Worm (Caenorhabditis elegans): ENCODE measurements around the gene otpl-8.

otpl-8 gene

DNA sequence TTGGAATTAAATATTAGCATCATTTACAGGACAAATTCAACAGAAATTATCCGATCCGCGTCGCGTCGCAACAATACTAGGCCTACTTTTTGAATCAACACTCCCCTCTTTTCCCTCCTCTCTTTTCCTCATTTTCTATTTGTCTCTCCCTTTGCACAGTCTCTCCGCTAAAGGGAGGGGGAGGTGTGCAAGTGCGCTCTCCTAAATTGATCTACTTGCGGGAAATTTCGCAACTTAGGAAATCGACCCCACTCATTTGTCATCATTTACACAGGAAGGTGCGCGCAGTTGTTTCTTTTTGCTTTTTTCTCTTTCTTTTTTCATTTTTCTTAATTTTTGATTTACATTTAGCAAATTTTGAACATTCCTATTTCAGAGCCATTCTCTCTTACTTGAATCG is 12.2 kb upstream of the otpl-8 start, which contains the start of gene C04B4.2:
Gene C04B4.2, plus strand, starts transcription at position 371 of the 400 bp plus-strand sequence.
- TF ChIP-seq nhr-237 (tag; optimal IDR thresholded peaks at IDR 0.05) (no peak), egl-27 (tag; optimal IDR thresholded peaks at IDR 0.05) (no peak), tbx-2 (tag; optimal IDR thresholded peaks at IDR 0.05) (no peak), nhr-12 (tag; optimal IDR thresholded peaks at IDR 0.05) (no peak), nhr-67 (tag; optimal IDR thresholded peaks at IDR 0.05) (no peak), ztf-11 (tag; optimal IDR thresholded peaks at IDR 0.05) (no peak), eor-1 (tag; optimal IDR thresholded peaks at IDR 0.05) (no peak), elt-2 (tag; optimal IDR thresholded peaks at IDR 0.05) (no peak), R02D3.7 (tag; optimal IDR thresholded peaks at IDR 0.05) (no peak), ceh-28 (tag; optimal IDR thresholded peaks at IDR 0.05) (no peak), ama-1 (optimal IDR thresholded peaks at IDR 0.05) (no peak), mml-1 (tag; optimal IDR thresholded peaks at IDR 0.05) (no peak), egl-5 (tag; optimal IDR thresholded peaks at IDR 0.05) (no peak), mdl-1 (tag; optimal IDR thresholded peaks at IDR 0.05) (no peak), elt-3 (tag; optimal IDR thresholded peaks at IDR 0.05) (no peak), hmg-11 (tag; optimal IDR thresholded peaks at IDR 0.05) (no peak)

DNA sequence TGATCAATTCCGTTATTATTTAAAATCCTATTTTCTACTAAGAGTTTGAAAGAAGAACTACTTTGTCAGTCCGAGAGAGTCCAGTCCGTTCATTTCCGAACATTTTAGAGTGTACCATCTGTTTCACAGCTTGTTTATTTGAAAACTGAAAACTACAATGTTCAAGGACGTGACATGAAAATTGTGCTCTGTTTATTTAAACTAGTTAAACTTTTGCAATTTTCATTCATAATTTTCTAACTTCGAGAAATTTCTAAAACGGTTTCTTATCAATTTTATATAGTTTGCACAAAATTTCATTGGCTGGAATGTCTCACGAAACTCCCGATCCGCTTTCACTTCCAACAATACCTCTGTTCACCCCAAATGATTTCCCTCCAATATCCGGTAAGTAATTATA is 9.7 kb upstream of the otpl-8 start, which contains the start of gene C04B4.1:
Gene C04B4.1, plus strand, starts transcription at position 301 of the 400 bp plus-strand sequence.
- TF ChIP-seq jun-1 (tag; optimal IDR thresholded peaks at IDR 0.05) (no peak), pqm-1 (tag; optimal IDR thresholded peaks at IDR 0.05) (no peak), ZK546.5 (tag; optimal IDR thresholded peaks at IDR 0.05) (no peak), nhr-76 (tag; optimal IDR thresholded peaks at IDR 0.05) (no peak), mdl-1 (tag; optimal IDR thresholded peaks at IDR 0.05) (no peak), lin-39 (tag; optimal IDR thresholded peaks at IDR 0.05) (no peak), hmg-11 (tag; optimal IDR thresholded peaks at IDR 0.05) (no peak), nhr-28 (tag; optimal IDR thresholded peaks at IDR 0.05) (no peak), ztf-4 (tag; optimal IDR thresholded peaks at IDR 0.05) (no peak), ceh-9 (tag; optimal IDR thresholded peaks at IDR 0.05) (no peak)

DNA sequence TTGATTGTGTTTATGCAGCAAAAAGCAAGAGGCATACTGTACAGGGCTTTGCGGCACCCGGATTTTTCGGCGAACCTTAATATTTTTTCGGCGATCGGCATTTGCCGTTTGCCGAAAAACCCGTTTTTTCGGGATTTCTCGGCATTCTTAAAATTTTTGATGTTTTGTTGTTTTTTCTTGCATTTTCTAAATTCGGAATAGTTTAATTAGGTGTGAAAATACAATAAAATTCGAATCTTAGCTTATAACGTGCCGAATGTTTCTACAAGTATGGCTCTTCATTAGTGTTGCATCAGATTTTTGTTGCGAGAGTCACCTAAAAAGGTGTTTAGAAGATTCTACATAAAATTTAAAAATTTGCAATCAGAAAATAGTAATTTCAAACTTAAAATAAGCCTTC is 4.8 kb upstream of the otpl-8 start, which contains the start of gene C04B4.6:
Gene C04B4.6, minus strand, starts transcription at position 101 of the 400 bp plus-strand sequence.
- TF ChIP-seq hmg-11 (tag; optimal IDR thresholded peaks at IDR 0.05) (no peak), nhr-76 (tag; optimal IDR thresholded peaks at IDR 0.05) (no peak), sea-2 (GFP tag; optimal IDR thresholded peaks at IDR 0.05) (no peak), fkh-10 (GFP tag; optimal IDR thresholded peaks at IDR 0.05) (no peak)

DNA sequence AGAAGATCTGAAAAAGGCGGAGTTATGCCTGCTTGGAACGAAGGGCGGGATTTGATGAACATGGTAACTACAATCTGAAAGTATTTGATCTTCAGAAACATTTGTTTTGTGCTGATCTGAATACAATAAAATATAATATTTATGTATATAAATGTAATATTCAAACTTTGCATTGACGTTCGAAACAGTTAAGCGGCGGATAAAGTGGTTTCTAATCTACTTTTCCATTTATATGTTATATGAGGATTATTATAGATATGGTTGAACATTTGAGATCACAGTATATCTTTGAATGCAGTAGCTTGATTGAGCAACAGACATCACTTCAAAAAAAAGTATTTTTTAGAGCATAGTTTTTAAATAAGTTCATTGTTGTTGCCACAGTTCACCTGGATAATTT is 3.1 kb upstream of the otpl-8 start, which contains the start of gene H19J13.2:
Gene H19J13.2, minus strand, starts transcription at position 101 of the 400 bp plus-strand sequence.
- TF ChIP-seq nhr-76 (tag; optimal IDR thresholded peaks at IDR 0.05) (no peak), snpc-4 (tag; optimal IDR thresholded peaks at IDR 0.05) (no peak), sea-2 (GFP tag; optimal IDR thresholded peaks at IDR 0.05) (no peak), nhr-28 (tag; optimal IDR thresholded peaks at IDR 0.05) (no peak), ama-1 (optimal IDR thresholded peaks at IDR 0.05) (no peak), tbx-2 (tag; optimal IDR thresholded peaks at IDR 0.05) (no peak), nfya-1 (tag; optimal IDR thresholded peaks at IDR 0.05; ENCODE audit: insufficient read depth) (no peak), daf-12 (tag; optimal IDR thresholded peaks at IDR 0.05) (no peak), skn-1 (tag; optimal IDR thresholded peaks at IDR 0.05) (no peak), unc-62 (GFP tag; optimal IDR thresholded peaks at IDR 0.05) (no peak), pha-4 (tag; optimal IDR thresholded peaks at IDR 0.05) (no peak), jun-1 (tag; optimal IDR thresholded peaks at IDR 0.05) (no peak), hmg-11 (tag; optimal IDR thresholded peaks at IDR 0.05) (no peak), eor-1 (tag; optimal IDR thresholded peaks at IDR 0.05) (no peak), unc-39 (tag; optimal IDR thresholded peaks at IDR 0.05) (no peak), fos-1 (tag; optimal IDR thresholded peaks at IDR 0.05) (no peak), nhr-23 (tag; optimal IDR thresholded peaks at IDR 0.05) (no peak)

DNA sequence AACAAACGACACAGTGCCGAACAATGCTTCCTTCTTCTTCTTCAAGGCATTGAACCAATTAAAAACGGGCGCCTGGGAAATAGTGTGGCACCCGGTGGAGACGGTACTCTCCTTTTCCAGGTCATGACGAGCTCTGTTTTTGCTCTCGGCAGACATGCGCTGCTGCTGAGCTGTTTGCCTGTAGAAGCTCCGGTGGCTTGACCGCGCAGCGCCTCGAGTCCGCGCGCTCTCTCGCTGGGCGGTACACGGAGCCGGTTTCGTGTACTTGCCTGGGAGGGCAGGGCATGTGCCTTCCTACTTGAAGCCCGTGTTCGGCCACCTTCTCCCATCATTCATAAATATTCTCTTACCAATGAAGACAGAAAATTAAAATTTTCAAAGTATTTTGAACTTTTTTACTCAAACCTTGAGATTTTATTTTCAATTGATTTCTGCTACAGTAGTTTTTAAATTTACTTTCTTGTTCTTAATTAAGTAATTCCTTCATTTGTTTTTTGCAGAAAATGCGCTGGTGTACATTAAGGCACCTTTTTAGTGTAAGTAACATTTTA is 10.3 kb downstream of the otpl-8 start, which contains the start of gene E01G6.1:
Gene E01G6.1, plus strand, starts transcription at position 501 of the 551 bp plus-strand sequence.
- TF ChIP-seq egl-5 (tag; optimal IDR thresholded peaks at IDR 0.05), result no peak
- no peak for TF ChIP-seq lin-15B (tag; optimal IDR thresholded peaks at IDR 0.05)
- TF ChIP-seq skn-1 (tag; optimal IDR thresholded peaks at IDR 0.05), result no peak
- TF ChIP-seq fkh-10 (GFP tag; optimal IDR thresholded peaks at IDR 0.05), result no peak
- no peak for TF ChIP-seq pqm-1 (tag; optimal IDR thresholded peaks at IDR 0.05)
- TF ChIP-seq lin-39 (tag; optimal IDR thresholded peaks at IDR 0.05), result no peak
- TF ChIP-seq hmg-11 (tag; optimal IDR thresholded peaks at IDR 0.05), result no peak
- TF ChIP-seq elt-3 (tag; optimal IDR thresholded peaks at IDR 0.05), result no peak
- no peak for TF ChIP-seq unc-39 (tag; optimal IDR thresholded peaks at IDR 0.05)
- TF ChIP-seq nfya-1 (tag; optimal IDR thresholded peaks at IDR 0.05; ENCODE audit: insufficient read depth), result no peak
- TF ChIP-seq ama-1 (optimal IDR thresholded peaks at IDR 0.05), result no peak
- no peak for TF ChIP-seq ceh-16 (tag; optimal IDR thresholded peaks at IDR 0.05)
- TF ChIP-seq ZK546.5 (tag; optimal IDR thresholded peaks at IDR 0.05), result no peak
- no peak for TF ChIP-seq eor-1 (tag; optimal IDR thresholded peaks at IDR 0.05)
- no peak for TF ChIP-seq pha-4 (tag; optimal IDR thresholded peaks at IDR 0.05)
- no peak for TF ChIP-seq nhr-28 (tag; optimal IDR thresholded peaks at IDR 0.05)
- no peak for TF ChIP-seq nhr-67 (tag; optimal IDR thresholded peaks at IDR 0.05)
- TF ChIP-seq ceh-28 (tag; optimal IDR thresholded peaks at IDR 0.05), result no peak
- TF ChIP-seq R02D3.7 (tag; optimal IDR thresholded peaks at IDR 0.05), result no peak

Data from whole organism, L3 larva.